Worm (Caenorhabditis elegans) whole organism, L3 larva: ENCODE results near the gene C09G1.5.
A peak's percentile ranks its signal among the peaks of the same experiment; 100 is the strongest.

Source experiments
- R02D3.7 ChIP-seq: fragments of 150-350 bp; optimal IDR thresholded peaks from 2 replicates; lab custom pipeline; 2014; ENCODE audit warnings: missing biosample characterization, missing genetic modification characterization
- aly-2 ChIP-seq: fragments of 150-350 bp; optimal IDR thresholded peaks from 2 replicates; lab custom pipeline; 2014; ENCODE audit warnings: missing biosample characterization, missing genetic modification characterization
- ceh-28 ChIP-seq: fragments of 150-350 bp; optimal IDR thresholded peaks from 2 replicates; lab custom pipeline; 2014; ENCODE audit warnings: missing biosample characterization, missing genetic modification reagents, missing genetic modification characterization
- ceh-82 ChIP-seq: fragments of 150-350 bp; optimal IDR thresholded peaks from 2 replicates; lab custom pipeline; 2014; ENCODE audit warnings: missing biosample characterization, missing genetic modification characterization
- ceh-9 ChIP-seq: sonication (generic microtip); optimal IDR thresholded peaks from 2 replicates; lab custom pipeline; 2018; ENCODE audit warnings: missing biosample characterization, missing genetic modification characterization
- daf-12 ChIP-seq: fragments of 150-350 bp; optimal IDR thresholded peaks from 2 replicates; lab custom pipeline; 2014; ENCODE audit warnings: missing biosample characterization, missing genetic modification reagents, missing genetic modification characterization
- egl-5 ChIP-seq: fragments of 150-350 bp; optimal IDR thresholded peaks from 2 replicates; lab custom pipeline; 2017; ENCODE audit warnings: missing biosample characterization, missing genetic modification reagents, missing genetic modification characterization, inconsistent platforms
- elt-3 ChIP-seq, 3 experiments: fragments of 150-350 bp in 1 of 3; sonication (generic microtip) in 2 of 3; optimal IDR thresholded peaks; 2 replicates in 2 of 3; 4 replicates in 1 of 3; lab custom pipeline; 2014 to 2017; ENCODE audit warnings: missing biosample characterization in 3 of 3, missing genetic modification characterization in 3 of 3
- eor-1 ChIP-seq, 2 experiments: fragments of 150-350 bp; optimal IDR thresholded peaks; 2 replicates each; lab custom pipeline; 2014 to 2018; ENCODE audit warnings: missing biosample characterization in 2 of 2, missing genetic modification characterization in 2 of 2
- fkh-10 ChIP-seq: sonication (generic microtip); optimal IDR thresholded peaks from 2 replicates; lab custom pipeline; 2017; ENCODE audit warnings: missing biosample characterization, missing genetic modification reagents, missing genetic modification characterization
- hmg-11 ChIP-seq: sonication (generic microtip); optimal IDR thresholded peaks from 2 replicates; lab custom pipeline; 2016; ENCODE audit warnings: missing genetic modification characterization, missing compliant biosample characterization
- jun-1 ChIP-seq: fragments of 150-350 bp; optimal IDR thresholded peaks from 2 replicates; lab custom pipeline; 2014; ENCODE audit warnings: missing biosample characterization, missing genetic modification reagents, missing genetic modification characterization
- lin-15B ChIP-seq: fragments of 150-350 bp; optimal IDR thresholded peaks from 2 replicates; lab custom pipeline; 2014; ENCODE audit warnings: missing biosample characterization, missing genetic modification characterization
- lin-39 ChIP-seq: fragments of 150-350 bp; optimal IDR thresholded peaks from 2 replicates; lab custom pipeline; 2018; ENCODE audit warnings: missing biosample characterization, missing genetic modification reagents, missing genetic modification characterization
- mdl-1 ChIP-seq: fragments of 150-350 bp; optimal IDR thresholded peaks from 2 replicates; lab custom pipeline; 2014; ENCODE audit warnings: missing biosample characterization, missing genetic modification characterization
- mml-1 ChIP-seq: fragments of 150-350 bp; sonication (generic microtip); optimal IDR thresholded peaks from 3 replicates; lab custom pipeline; 2014; ENCODE audit warnings: missing biosample characterization, missing genetic modification characterization
- nfya-1 ChIP-seq: sonication (generic microtip); optimal IDR thresholded peaks from 2 replicates; lab custom pipeline; 2017; ENCODE audit warnings: missing genetic modification characterization, mild to moderate bottlenecking, missing compliant biosample characterization, antibody characterized with exemption, moderate library complexity; ENCODE audit not compliant: insufficient read depth
- nhr-11 ChIP-seq: fragments of 150-350 bp; optimal IDR thresholded peaks from 2 replicates; lab custom pipeline; 2014; ENCODE audit warnings: missing biosample characterization, missing genetic modification characterization
- nhr-12 ChIP-seq: fragments of 150-350 bp; optimal IDR thresholded peaks from 2 replicates; lab custom pipeline; 2014; ENCODE audit warnings: missing biosample characterization, missing genetic modification characterization
- nhr-23 ChIP-seq: fragments of 150-350 bp; optimal IDR thresholded peaks from 2 replicates; lab custom pipeline; 2014; ENCODE audit warnings: missing biosample characterization, missing genetic modification reagents, missing genetic modification characterization
- nhr-237 ChIP-seq: fragments of 150-350 bp; optimal IDR thresholded peaks from 2 replicates; lab custom pipeline; 2014; ENCODE audit warnings: missing biosample characterization, missing genetic modification characterization
- nhr-28 ChIP-seq: fragments of 150-350 bp; optimal IDR thresholded peaks from 2 replicates; lab custom pipeline; 2014; ENCODE audit warnings: missing biosample characterization, missing genetic modification characterization
- nhr-43 ChIP-seq: sonication (generic microtip); optimal IDR thresholded peaks from 2 replicates; lab custom pipeline; 2016; ENCODE audit warnings: mild to moderate bottlenecking, missing genetic modification characterization, missing compliant biosample characterization; ENCODE audit not compliant: poor library complexity, severe bottlenecking
- nhr-76 ChIP-seq: fragments of 150-350 bp; sonication (generic microtip); optimal IDR thresholded peaks from 5 replicates; lab custom pipeline; 2014; ENCODE audit warnings: missing biosample characterization, missing genetic modification characterization
- nhr-77 ChIP-seq: fragments of 150-350 bp; optimal IDR thresholded peaks from 2 replicates; lab custom pipeline; 2014; ENCODE audit warnings: missing biosample characterization, missing genetic modification characterization
- pha-4 ChIP-seq: fragments of 150-350 bp; optimal IDR thresholded peaks from 2 replicates; lab custom pipeline; 2014; ENCODE audit warnings: missing biosample characterization, missing genetic modification reagents, missing genetic modification characterization
- pqm-1 ChIP-seq: fragments of 150-350 bp; optimal IDR thresholded peaks from 2 replicates; lab custom pipeline; 2017; ENCODE audit warnings: missing biosample characterization, missing genetic modification characterization, inconsistent platforms
- skn-1 ChIP-seq: fragments of 150-350 bp; optimal IDR thresholded peaks from 2 replicates; lab custom pipeline; 2014; ENCODE audit warnings: missing biosample characterization, missing genetic modification characterization
- snpc-4 ChIP-seq: fragments of 150-350 bp; optimal IDR thresholded peaks from 2 replicates; lab custom pipeline; 2014; ENCODE audit warnings: missing biosample characterization, missing genetic modification characterization
- tbx-2 ChIP-seq: sonication (generic microtip); optimal IDR thresholded peaks from 2 replicates; lab custom pipeline; 2016; ENCODE audit warnings: mild to moderate bottlenecking, missing genetic modification characterization, missing compliant biosample characterization
- zag-1 ChIP-seq: fragments of 150-350 bp; optimal IDR thresholded peaks from 2 replicates; lab custom pipeline; 2014; ENCODE audit warnings: missing biosample characterization, missing genetic modification characterization
- ztf-11 ChIP-seq: fragments of 150-350 bp; optimal IDR thresholded peaks from 2 replicates; lab custom pipeline; 2014; ENCODE audit warnings: missing biosample characterization, missing genetic modification characterization

C09G1.5 gene

DNA sequence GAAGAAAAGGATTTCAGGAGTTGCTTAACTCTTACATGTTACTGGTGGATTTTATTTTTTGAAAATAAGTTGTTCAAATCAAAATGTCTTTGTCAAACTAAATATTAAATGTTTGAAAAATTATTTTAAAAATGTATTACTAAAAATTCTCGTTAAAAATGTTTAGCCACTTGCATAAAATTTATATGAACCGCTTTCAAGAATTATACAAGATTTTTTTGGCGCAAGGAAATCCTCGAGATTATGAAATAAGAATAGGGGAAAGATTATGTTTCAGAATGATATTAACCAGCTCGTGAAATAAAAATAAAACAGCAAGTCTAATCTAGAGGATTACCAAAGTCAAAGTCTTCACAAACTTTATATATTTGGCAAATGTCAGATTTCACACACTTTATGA, 24.4 kb downstream of the C09G1.5 start:
- TF ChIP-seq ceh-28 (tag; lab: Kevin White, UChicago), result peak; percentile 79
- TF ChIP-seq nhr-77 (tag; lab: Kevin White, UChicago), result peak; percentile 82
- TF ChIP-seq pha-4 (tag; lab: Kevin White, UChicago), result peak; percentile 63
- peak; percentile 26 for TF ChIP-seq R02D3.7 (tag; lab: Kevin White, UChicago)
- TF ChIP-seq fkh-10 (GFP tag; lab: Kevin White, UChicago), result peak; percentile 2
- peak; percentile 76 for TF ChIP-seq jun-1 (tag; lab: Kevin White, UChicago)
- TF ChIP-seq skn-1, result peak; percentile 27
- peak; percentile 64 for TF ChIP-seq tbx-2 (tag; lab: Kevin White, UChicago)
- TF ChIP-seq nhr-23 (tag; lab: Kevin White, UChicago), result peak; percentile 49
- peak; percentile 76 for TF ChIP-seq nhr-43 (tag; lab: Kevin White, UChicago)
- TF ChIP-seq aly-2 (tag; lab: Kevin White, UChicago), result no peak
- no peak for TF ChIP-seq egl-5
- no peak for TF ChIP-seq ceh-82 (tag; lab: Kevin White, UChicago)
- peak; percentile 10 for TF ChIP-seq hmg-11

DNA sequence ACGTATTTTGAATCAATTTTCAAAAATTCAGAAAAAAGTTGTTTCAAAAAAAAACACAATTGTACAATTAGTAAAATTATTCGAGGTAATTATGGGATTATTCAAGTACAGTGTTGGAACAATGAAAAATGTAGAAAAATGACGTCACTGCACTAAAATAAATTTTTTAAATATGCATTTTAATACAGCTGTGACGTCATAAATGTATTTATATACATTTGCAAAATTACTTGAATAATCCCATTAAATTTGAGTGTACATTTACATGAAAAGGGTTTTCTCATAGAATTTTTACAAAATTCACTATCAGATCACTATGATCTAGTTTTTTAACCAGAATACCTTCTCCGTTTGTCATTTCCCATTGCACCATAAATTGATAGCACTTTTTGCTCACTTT, 29.7 kb downstream of the C09G1.5 start:
- no peak for TF ChIP-seq ceh-28 (tag; lab: Kevin White, UChicago)
- no peak for TF ChIP-seq lin-15B (tag; lab: Kevin White, UChicago)
- no peak for TF ChIP-seq ceh-82 (tag; lab: Kevin White, UChicago)
- no peak for TF ChIP-seq pqm-1 (tag; lab: Kevin White, UChicago)
- TF ChIP-seq ceh-9 (tag; lab: Kevin White, UChicago), result no peak
- TF ChIP-seq eor-1 (tag; optimal IDR thresholded peaks at IDR 0.05; lab: Kevin White, UChicago), result no peak
- TF ChIP-seq pha-4 (tag; lab: Kevin White, UChicago), result no peak
- no peak for TF ChIP-seq daf-12 (tag; lab: Kevin White, UChicago)
- TF ChIP-seq hmg-11, result no peak
- no peak for TF ChIP-seq mdl-1 (tag; lab: Kevin White, UChicago)
- no peak for TF ChIP-seq nhr-237 (tag; lab: Kevin White, UChicago)
- TF ChIP-seq nhr-12, result no peak
- TF ChIP-seq ztf-11, result no peak

DNA sequence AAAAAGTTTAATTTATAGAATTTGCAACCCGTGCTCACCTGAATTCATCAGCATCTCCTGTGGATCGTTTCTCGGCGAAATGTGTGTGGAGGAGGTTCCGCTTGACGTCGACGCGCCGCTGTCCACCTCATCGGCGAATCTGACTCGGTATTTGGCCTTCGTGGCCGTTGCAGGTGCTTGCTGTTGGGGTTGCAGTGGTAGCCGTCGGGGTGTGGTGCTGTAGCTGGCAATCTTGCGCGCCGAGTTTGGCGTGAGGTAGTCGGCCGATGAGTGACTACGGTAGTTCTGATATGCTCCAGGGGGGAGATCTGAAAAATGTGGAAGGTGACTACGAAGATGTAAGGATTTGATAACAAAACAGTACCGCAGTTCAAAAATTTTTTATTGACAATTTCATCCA, 33.9 kb downstream of the C09G1.5 start:
- TF ChIP-seq zag-1 (tag; lab: Kevin White, UChicago) (no peak), nhr-43 (tag; lab: Kevin White, UChicago) (no peak), ceh-82 (tag; lab: Kevin White, UChicago) (no peak), nhr-28 (no peak), elt-3 (tag; optimal IDR thresholded peaks at IDR 0.05; lab: Kevin White, UChicago) (no peak)

DNA sequence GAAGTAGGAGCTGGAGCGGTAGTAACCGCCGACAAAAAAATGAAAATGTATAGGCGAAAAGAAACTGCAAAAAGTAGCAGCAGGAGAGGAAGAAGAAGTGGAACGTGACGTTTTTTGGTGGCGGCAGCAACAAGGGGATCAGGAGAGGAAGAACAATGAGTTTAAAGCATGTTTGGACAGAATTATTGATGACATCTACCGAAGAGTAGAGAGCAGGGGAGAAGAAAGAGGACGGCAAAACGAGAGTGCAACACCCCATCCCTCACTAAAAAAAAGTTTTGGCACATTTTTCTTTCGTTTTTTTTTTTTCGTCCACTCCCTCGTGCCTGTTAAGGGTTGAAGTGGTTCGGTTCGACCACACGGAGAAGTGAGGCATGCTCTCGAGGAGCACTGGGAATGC, 35.0 kb downstream of the C09G1.5 start:
- TF ChIP-seq nhr-76 (no peak), lin-39 (tag; lab: Kevin White, UChicago) (peak; percentile 62)

DNA sequence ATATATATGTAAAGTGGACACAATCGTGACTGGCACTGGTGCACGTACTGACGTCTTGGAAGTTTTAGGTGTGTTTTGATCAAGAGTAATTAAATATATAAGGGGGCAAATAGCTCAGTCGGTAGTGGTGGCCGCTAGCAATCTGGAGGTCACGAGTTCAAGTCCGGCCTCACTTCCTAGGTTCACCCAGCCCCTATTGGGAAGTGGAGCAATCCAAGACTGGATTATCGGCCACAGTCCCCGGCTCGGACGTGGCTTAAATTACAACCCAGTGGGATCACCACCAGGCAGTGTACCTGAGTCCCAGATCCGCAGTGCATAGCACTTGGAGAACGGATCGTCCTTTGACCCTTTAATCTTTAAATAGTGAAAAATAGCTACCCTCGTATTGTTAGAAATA, 38.3 kb downstream of the C09G1.5 start:
- TF ChIP-seq nhr-77 (tag; lab: Kevin White, UChicago) (no peak), ceh-82 (tag; lab: Kevin White, UChicago) (no peak), pqm-1 (tag; lab: Kevin White, UChicago) (no peak), skn-1 (no peak), snpc-4 (tag; lab: Kevin White, UChicago) (no peak), nhr-11 (tag; lab: Kevin White, UChicago) (no peak), mml-1 (tag; lab: Kevin White, UChicago) (no peak)

DNA sequence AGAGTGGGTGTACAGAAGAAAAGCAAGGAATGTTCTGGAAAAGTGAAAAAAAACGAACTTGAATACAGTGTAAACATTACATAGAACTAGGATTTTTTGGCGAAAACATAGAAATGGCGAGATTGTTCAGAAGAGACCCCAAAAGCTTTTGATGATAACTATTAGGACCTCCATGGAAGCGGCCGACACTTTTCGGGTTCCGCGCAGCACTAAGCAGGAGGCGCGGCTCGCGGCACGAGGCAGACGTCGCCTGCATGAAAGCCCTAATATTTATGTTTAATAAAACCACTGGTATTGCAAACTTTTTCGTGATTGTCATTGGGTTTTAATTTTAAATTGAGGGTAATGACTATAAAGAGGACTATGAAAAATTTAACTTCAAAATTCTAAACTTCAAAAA, 39.1 kb downstream of the C09G1.5 start:
- TF ChIP-seq snpc-4 (tag; lab: Kevin White, UChicago) (peak; percentile 48), fkh-10 (GFP tag; lab: Kevin White, UChicago) (no peak), nfya-1 (tag; lab: Kevin White, UChicago) (no peak), pqm-1 (tag; lab: Kevin White, UChicago) (no peak)
